Fruit fly (Drosophila melanogaster) whole organism, embryonic: Measurements from ENCODE around the gene Tsp33B.
A peak's percentile ranks its signal among the peaks of the same experiment; 100 is the strongest.

Experiments used
- CG11560 ChIP-seq: fragments of 200-800 bp; sonication (Bioruptor generic); IDR thresholded peaks from 3 replicates; pipeline ENCODE4 v1.3.6; 2022; ENCODE audit warnings: missing biosample characterization, missing genetic modification characterization
- CG12071 ChIP-seq: fragments of 200-800 bp; sonication (Bioruptor generic); optimal IDR thresholded peaks from 3 replicates; lab custom pipeline; 2018; ENCODE audit warnings: missing biosample characterization, mild to moderate bottlenecking, missing genetic modification characterization
- CG12299 ChIP-seq: fragments of 200-800 bp; sonication (Bioruptor generic); optimal IDR thresholded peaks from 2 replicates; lab custom pipeline; 2018; ENCODE audit warnings: missing biosample characterization, mild to moderate bottlenecking, missing genetic modification characterization
- CG17186 ChIP-seq: fragments of 200-800 bp; sonication (Bioruptor generic); optimal IDR thresholded peaks from 3 replicates; lab custom pipeline; 2017; ENCODE audit warnings: missing biosample characterization, missing genetic modification reagents, missing genetic modification characterization
- CG17802 ChIP-seq: fragments of 200-800 bp; sonication (Bioruptor generic); optimal IDR thresholded peaks from 2 replicates; lab custom pipeline; 2018; ENCODE audit warnings: missing biosample characterization, mild to moderate bottlenecking, missing genetic modification characterization, moderate library complexity
- CG17912 ChIP-seq: fragments of 200-800 bp; sonication (Bioruptor generic); optimal IDR thresholded peaks from 2 replicates; lab custom pipeline; 2018; ENCODE audit warnings: missing biosample characterization, mild to moderate bottlenecking, missing genetic modification characterization
- CG18476 ChIP-seq: fragments of 200-800 bp; sonication (Bioruptor generic); optimal IDR thresholded peaks from 2 replicates; lab custom pipeline; 2016; ENCODE audit warnings: missing biosample characterization, mild to moderate bottlenecking, missing genetic modification characterization
- CG18764 ChIP-seq: fragments of 200-800 bp; sonication (Bioruptor generic); optimal IDR thresholded peaks from 3 replicates; lab custom pipeline; 2016; ENCODE audit warnings: missing biosample characterization, missing genetic modification characterization
- CG2129 ChIP-seq: fragments of 200-800 bp; sonication (Bioruptor generic); IDR thresholded peaks from 2 replicates; pipeline ENCODE4 v1.3.6; 2022; ENCODE audit warnings: missing biosample characterization, missing genetic modification characterization; ENCODE audit not compliant: partially characterized antibody
- CG2889 ChIP-seq: fragments of 200-800 bp; sonication (Bioruptor generic); IDR thresholded peaks from 3 replicates; pipeline ENCODE4 v1.3.6; 2022; ENCODE audit warnings: missing biosample characterization, missing genetic modification characterization
- CG6765 ChIP-seq: fragments of 200-800 bp; sonication (Bioruptor generic); optimal IDR thresholded peaks from 3 replicates; lab custom pipeline; 2017; ENCODE audit warnings: missing biosample characterization, mild to moderate bottlenecking, missing genetic modification characterization
- CG7839 ChIP-seq: fragments of 200-800 bp; sonication (Bioruptor generic); optimal IDR thresholded peaks from 3 replicates; lab custom pipeline; 2018; ENCODE audit warnings: missing biosample characterization, mild to moderate bottlenecking, missing genetic modification characterization, moderate library complexity
- CG8388 ChIP-seq: fragments of 200-800 bp; sonication (Bioruptor generic); optimal IDR thresholded peaks from 2 replicates; lab custom pipeline; 2019; ENCODE audit warnings: missing biosample characterization, mild to moderate bottlenecking, missing genetic modification characterization, moderate library complexity
- CG8924 ChIP-seq: fragments of 200-800 bp; optimal IDR thresholded peaks from 3 replicates; lab custom pipeline; 2019; ENCODE audit warnings: missing biosample characterization, mild to moderate bottlenecking, missing genetic modification characterization, moderate library complexity
- CG9215 ChIP-seq: fragments of 200-800 bp; sonication (Bioruptor generic); IDR thresholded peaks from 2 replicates; pipeline ENCODE4 v1.3.6; 2022; ENCODE audit warnings: missing biosample characterization, missing genetic modification characterization
- CG9727 ChIP-seq: fragments of 200-800 bp; sonication (Bioruptor generic); optimal IDR thresholded peaks from 3 replicates; lab custom pipeline; 2017; ENCODE audit warnings: missing biosample characterization, mild to moderate bottlenecking, missing genetic modification characterization
- CHES-1-like ChIP-seq: fragments of 200-800 bp; sonication (Bioruptor generic); optimal IDR thresholded peaks from 2 replicates; lab custom pipeline; 2016; ENCODE audit warnings: missing biosample characterization, missing genetic modification characterization
- D ChIP-seq, 2 experiments: fragments of 200-800 bp in 1 of 2; fragments of >200 bp in 1 of 2; sonication (Bioruptor generic) in 1 of 2; optimal IDR thresholded peaks; 2 replicates in 1 of 2; 3 replicates in 1 of 2; lab custom pipeline; 2017; ENCODE audit warnings: mild to moderate bottlenecking in 1 of 2, missing biosample characterization in 1 of 2, missing genetic modification characterization in 1 of 2, missing genetic modification reagents in 1 of 2
- Dp ChIP-seq: fragments of 200-800 bp; sonication (Bioruptor generic); optimal IDR thresholded peaks from 2 replicates; lab custom pipeline; 2018; ENCODE audit warnings: missing biosample characterization, mild to moderate bottlenecking, missing genetic modification characterization, moderate library complexity
- Dref ChIP-seq: fragments of 200-800 bp; sonication (Bioruptor generic); IDR thresholded peaks from 2 replicates; pipeline ENCODE4 v1.3.6; 2022; ENCODE audit warnings: missing biosample characterization, missing genetic modification characterization
- HLH4C ChIP-seq: fragments of 200-800 bp; sonication (Bioruptor generic); IDR thresholded peaks from 3 replicates; pipeline ENCODE4 v1.3.6; 2022; ENCODE audit warnings: missing biosample characterization, missing genetic modification characterization; ENCODE audit not compliant: partially characterized antibody
- Lpt ChIP-seq: fragments of >200 bp; optimal IDR thresholded peaks from 2 replicates; lab custom pipeline; 2018; ENCODE audit warnings: missing biosample characterization, missing genetic modification characterization
- Med ChIP-seq: fragments of 200-800 bp; sonication (Bioruptor generic); peaks from one replicate; lab custom pipeline; 2016; ENCODE audit warnings: missing biosample characterization, missing genetic modification characterization, mild to moderate bottlenecking, inconsistent platforms, moderate library complexity
- Nf-YA ChIP-seq: fragments of 200-800 bp; sonication (Bioruptor generic); IDR thresholded peaks from 2 replicates; pipeline ENCODE4 v1.3.6; 2022; ENCODE audit warnings: missing biosample characterization, missing genetic modification characterization
- Sox102F ChIP-seq: fragments of 200-800 bp; sonication (Bioruptor generic); optimal IDR thresholded peaks from 2 replicates; lab custom pipeline; 2018; ENCODE audit warnings: missing biosample characterization, mild to moderate bottlenecking, missing genetic modification characterization, moderate library complexity
- Stat92E ChIP-seq, 3 experiments: fragments of >200 bp in 2 of 3; fragments of 200-800 bp in 1 of 3; sonication (Bioruptor generic) in 1 of 3; optimal IDR thresholded peaks; 2 replicates each; lab custom pipeline; 2017 to 2019; ENCODE audit warnings: missing biosample characterization in 3 of 3, missing genetic modification characterization in 3 of 3, mild to moderate bottlenecking in 1 of 3, moderate library complexity in 1 of 3
- TFAM ChIP-seq: fragments of 200-800 bp; sonication (Bioruptor generic); optimal IDR thresholded peaks from 2 replicates; lab custom pipeline; 2017; ENCODE audit warnings: missing biosample characterization, missing genetic modification characterization, inconsistent platforms
- Trl ChIP-seq, 3 experiments: fragments of >200 bp in 2 of 3; fragments of 200-800 bp in 1 of 3; sonication (Bioruptor generic) in 1 of 3; optimal IDR thresholded peaks; 2 replicates in 1 of 3; 3 replicates in 2 of 3; lab custom pipeline; 2016 to 2017; ENCODE audit warnings: missing biosample characterization in 1 of 3, missing genetic modification characterization in 1 of 3
- Xbp1 ChIP-seq: fragments of 200-800 bp; sonication (Bioruptor generic); optimal IDR thresholded peaks from 3 replicates; lab custom pipeline; 2016; ENCODE audit warnings: missing biosample characterization, mild to moderate bottlenecking, missing genetic modification characterization
- abd-A ChIP-seq: fragments of 200-800 bp; sonication (Bioruptor generic); optimal IDR thresholded peaks from 3 replicates; lab custom pipeline; 2019; ENCODE audit warnings: missing biosample characterization, mild to moderate bottlenecking, missing genetic modification characterization, moderate library complexity
- ara ChIP-seq: fragments of 200-800 bp; sonication (Bioruptor generic); IDR thresholded peaks from 2 replicates; pipeline ENCODE4 v1.3.6; 2022; ENCODE audit warnings: missing biosample characterization, missing genetic modification characterization
- danr ChIP-seq: fragments of 200-800 bp; sonication (Bioruptor generic); IDR thresholded peaks from 2 replicates; pipeline ENCODE4 v1.3.6; 2022; ENCODE audit warnings: missing biosample characterization, missing genetic modification characterization
- fd3F ChIP-seq: fragments of 200-800 bp; sonication (Bioruptor generic); optimal IDR thresholded peaks from 2 replicates; lab custom pipeline; 2018; ENCODE audit warnings: missing biosample characterization, mild to moderate bottlenecking, missing genetic modification characterization, moderate library complexity
- lmd ChIP-seq: fragments of 200-800 bp; sonication (Bioruptor generic); IDR thresholded peaks from 2 replicates; pipeline ENCODE4 v1.3.6; 2022; ENCODE audit warnings: missing biosample characterization, missing genetic modification characterization
- mirr ChIP-seq: fragments of 200-800 bp; sonication (Bioruptor generic); optimal IDR thresholded peaks from 3 replicates; lab custom pipeline; 2018; ENCODE audit warnings: missing biosample characterization, mild to moderate bottlenecking, missing genetic modification characterization
- oc ChIP-seq: fragments of 200-800 bp; sonication (Bioruptor generic); optimal IDR thresholded peaks from 2 replicates; lab custom pipeline; 2018; ENCODE audit warnings: missing biosample characterization, mild to moderate bottlenecking, missing genetic modification characterization, moderate library complexity
- sd ChIP-seq: fragments of 200-800 bp; sonication (Bioruptor generic); optimal IDR thresholded peaks from 3 replicates; lab custom pipeline; 2018; ENCODE audit warnings: missing biosample characterization, mild to moderate bottlenecking, missing genetic modification characterization, moderate library complexity
- sens ChIP-seq: fragments of 200-800 bp; sonication (Bioruptor generic); peaks from one replicate; lab custom pipeline; 2016; ENCODE audit warnings: missing biosample characterization, missing genetic modification characterization
- sim ChIP-seq: fragments of 200-800 bp; sonication (Bioruptor generic); IDR thresholded peaks from 2 replicates; pipeline ENCODE4 v1.3.6; 2022; ENCODE audit warnings: missing biosample characterization, missing genetic modification characterization
- stc ChIP-seq: fragments of 200-800 bp; sonication (Bioruptor generic); IDR thresholded peaks from 2 replicates; pipeline ENCODE4 v1.3.6; 2022; ENCODE audit warnings: missing biosample characterization, missing genetic modification characterization
- sug ChIP-seq: fragments of 200-800 bp; optimal IDR thresholded peaks from 2 replicates; lab custom pipeline; 2019; ENCODE audit warnings: missing biosample characterization, mild to moderate bottlenecking, missing genetic modification characterization, moderate library complexity
- trem ChIP-seq: fragments of 200-800 bp; optimal IDR thresholded peaks from 3 replicates; lab custom pipeline; 2019; ENCODE audit warnings: missing biosample characterization, mild to moderate bottlenecking, missing genetic modification characterization, moderate library complexity
- twi ChIP-seq: fragments of 200-800 bp; optimal IDR thresholded peaks from 2 replicates; lab custom pipeline; 2019; ENCODE audit warnings: missing biosample characterization, mild to moderate bottlenecking, missing genetic modification characterization, moderate library complexity
- zen ChIP-seq: fragments of 200-800 bp; sonication (Bioruptor generic); optimal IDR thresholded peaks from 3 replicates; lab custom pipeline; 2018; ENCODE audit warnings: missing biosample characterization, mild to moderate bottlenecking, missing genetic modification characterization, moderate library complexity

Gene Tsp33B

DNA sequence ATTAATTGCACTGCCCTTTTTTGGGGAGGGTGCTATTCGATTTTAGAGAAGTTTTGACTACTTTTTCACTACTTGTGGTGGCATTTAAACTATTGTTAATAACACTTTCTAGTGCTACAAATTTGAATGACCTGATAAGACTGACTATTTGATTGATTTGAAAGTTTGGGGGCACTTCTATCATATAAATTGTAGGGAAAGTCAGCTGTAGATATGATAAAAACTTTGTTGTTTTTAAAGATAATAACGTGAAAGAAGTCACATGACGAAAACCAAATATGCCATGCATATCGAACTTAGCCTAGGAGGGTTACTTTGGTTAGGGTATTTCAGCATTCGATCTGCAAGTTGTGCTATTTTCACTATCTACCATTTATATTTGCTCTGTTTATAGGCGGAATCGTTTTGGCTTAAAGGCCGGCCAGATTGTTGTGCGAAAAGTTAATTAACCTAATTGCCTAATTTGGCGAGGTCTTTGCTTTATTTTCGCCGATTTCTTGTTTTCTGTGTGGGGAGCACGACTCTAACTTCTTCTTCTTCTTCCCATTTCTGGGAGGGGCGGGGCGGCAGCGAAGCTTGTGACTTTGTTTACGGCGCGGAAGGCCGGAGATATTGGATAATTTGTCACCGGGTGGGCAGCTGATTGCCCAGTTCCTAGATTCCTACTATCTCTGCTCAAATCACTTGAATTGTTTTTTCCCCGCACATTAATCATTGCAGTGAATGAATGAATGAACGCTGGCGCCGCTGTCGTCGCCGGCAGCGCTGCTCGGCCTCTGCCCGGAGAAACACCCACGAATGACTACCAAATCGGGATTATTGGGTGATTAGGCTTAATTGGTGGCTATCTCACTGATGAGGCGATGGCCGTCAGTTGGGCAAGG lies 20.9 kb upstream of the Tsp33B start (continued):
- peak; percentile 8 for TF ChIP-seq CG7839 (tag; lab: Kevin White, UChicago)
- TF ChIP-seq CG8924 (tag; lab: Kevin White, UChicago) = no peak
- peak; percentile 33 for TF ChIP-seq Med (GFP tag; lab: Kevin White, UChicago)
- no peak for TF ChIP-seq abd-A (tag; lab: Kevin White, UChicago)
- no peak for TF ChIP-seq CG9727 (GFP tag; lab: Kevin White, UChicago)
- TF ChIP-seq ara = no peak
- TF ChIP-seq Dref (GFP tag; lab: Robert Waterston, UW) = no peak
- peak; percentile 11 for TF ChIP-seq sug
- TF ChIP-seq CG12299 (tag; lab: Kevin White, UChicago) = no peak
- TF ChIP-seq CG17912 = no peak
- no peak for TF ChIP-seq Sox102F (GFP tag; lab: Kevin White, UChicago)
- peak; percentile 57 for TF ChIP-seq sens

DNA sequence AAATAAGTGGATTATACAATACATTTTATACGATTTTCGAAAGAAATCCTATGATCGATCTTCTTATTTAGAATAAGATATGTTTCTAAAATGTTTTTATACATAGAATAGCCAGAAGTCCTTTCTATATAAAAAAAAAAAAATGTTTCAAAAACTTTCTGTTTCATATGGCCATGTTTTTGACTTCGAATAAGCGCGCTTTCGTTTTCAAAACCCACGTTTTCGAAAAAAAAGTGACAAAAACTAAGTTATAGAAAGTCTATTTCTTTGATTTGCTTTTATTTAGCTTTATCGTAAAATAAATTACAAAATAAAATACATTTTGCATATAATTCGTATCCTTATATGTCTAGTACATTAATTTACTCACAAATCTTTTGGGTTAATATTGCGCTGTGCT lies 17.7 kb upstream of the Tsp33B start:
- no peak for TF ChIP-seq danr (GFP tag; lab: Robert Waterston, UW)
- no peak for TF ChIP-seq Lpt
- TF ChIP-seq sd (tag; lab: Kevin White, UChicago) = no peak
- no peak for TF ChIP-seq stc
- TF ChIP-seq mirr (GFP tag; lab: Kevin White, UChicago) = no peak
- TF ChIP-seq CG18476 (GFP tag; lab: Kevin White, UChicago) = no peak
- no peak for TF ChIP-seq sim (GFP tag; lab: Robert Waterston, UW)
- no peak for TF ChIP-seq CG17802 (tag; lab: Kevin White, UChicago)
- TF ChIP-seq fd3F = no peak

DNA sequence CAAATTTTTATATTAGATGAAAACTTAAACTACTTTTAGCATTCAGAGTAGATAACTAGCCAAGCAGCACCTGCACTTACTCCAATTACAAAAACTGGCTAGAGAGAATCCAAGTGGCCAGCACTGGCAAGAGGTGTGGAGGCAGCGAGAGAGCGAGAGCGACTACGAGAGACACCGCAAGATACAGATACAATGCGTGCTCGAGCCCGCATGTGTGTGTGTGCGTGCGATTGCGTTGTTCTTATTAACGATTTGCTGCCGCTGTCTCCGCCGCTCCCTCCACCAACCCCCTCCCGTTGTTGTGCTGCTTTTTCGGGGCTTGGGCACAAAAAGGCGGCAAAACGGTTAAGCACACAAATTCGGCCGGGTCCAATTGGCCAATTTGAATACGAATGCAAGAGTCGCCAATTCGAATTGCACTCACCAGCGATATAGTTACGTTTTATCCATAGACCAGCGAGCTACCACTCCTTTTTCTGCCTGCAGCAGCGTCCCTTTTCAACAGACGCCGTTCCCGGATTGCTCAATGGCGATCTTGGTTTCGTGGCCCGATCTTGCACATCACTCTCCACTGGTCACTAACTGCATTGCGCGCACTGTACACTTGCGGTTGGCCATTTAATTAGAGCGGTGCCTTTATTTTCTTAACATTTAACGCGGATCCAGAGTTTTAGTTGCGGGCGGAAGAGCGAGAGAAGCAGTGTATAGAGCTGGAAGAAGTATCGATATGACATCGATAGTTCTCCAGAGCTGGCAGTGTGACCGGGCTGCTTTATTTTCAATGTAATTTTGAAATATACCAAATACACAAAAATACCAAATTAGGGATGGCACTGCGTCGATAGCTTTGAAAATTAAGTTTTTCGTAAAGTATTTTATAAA lies 16.8 kb upstream of the Tsp33B start, which contains the start of gene crol:
crol (minus strand) TSS at position 737 of the 882 bp plus-strand sequence.
- TF ChIP-seq lmd (GFP tag; lab: Robert Waterston, UW) (no peak; the same call in 1 of the 2 replicates), twi (tag; lab: Kevin White, UChicago) (no peak), HLH4C (GFP tag; lab: Robert Waterston, UW) (peak; percentile 80), Trl (optimal IDR thresholded peaks at IDR 0.05; lab: Kevin White, UChicago) (peak; percentile 86 to 91), Trl (GFP tag; optimal IDR thresholded peaks at IDR 0.05; lab: Kevin White, UChicago) (no peak), zen (tag; lab: Kevin White, UChicago) (no peak), CG2889 (no peak), CG6765 (GFP tag; lab: Kevin White, UChicago) (no peak), CG11560 (tag; lab: Robert Waterston, UW) (no peak), oc (tag; lab: Kevin White, UChicago) (no peak), CG9215 (GFP tag; lab: Robert Waterston, UW) (no peak), Nf-YA (GFP tag; lab: Robert Waterston, UW) (no peak), TFAM (no peak), CG18764 (no peak), CG8388 (no peak), CHES-1-like (peak; percentile 46), D (optimal IDR thresholded peaks at IDR 0.05; lab: Kevin White, UChicago) (peak; percentile 61), D (GFP tag; optimal IDR thresholded peaks at IDR 0.05; lab: Kevin White, UChicago) (no peak), CG17186 (GFP tag; lab: Kevin White, UChicago) (no peak), Xbp1 (GFP tag; lab: Kevin White, UChicago) (no peak), CG12071 (GFP tag; lab: Kevin White, UChicago) (no peak), Stat92E (GFP tag; optimal IDR thresholded peaks at IDR 0.05; lab: Kevin White, UChicago) (no peak), CG2129 (GFP tag; lab: Robert Waterston, UW) (peak; percentile 61), Dp (GFP tag; lab: Kevin White, UChicago) (peak; percentile 41), trem (tag; lab: Kevin White, UChicago) (peak; percentile 63)
